Fruit fly (Drosophila melanogaster) whole organism, embryonic: ENCODE results near the gene CG16779.
A peak's percentile ranks its signal among the peaks of the same experiment; 100 is the strongest.

Experiments
- Aef1 ChIP-seq: fragments of 200-800 bp; sonication (Bioruptor generic); IDR thresholded peaks from 3 replicates; pipeline ENCODE4 v1.3.6; 2022; ENCODE audit warnings: missing biosample characterization, missing genetic modification characterization
- Atf6 ChIP-seq: fragments of 200-800 bp; sonication (Bioruptor generic); IDR thresholded peaks from 2 replicates; pipeline ENCODE4 v1.3.6; 2022; ENCODE audit warnings: missing biosample characterization, missing genetic modification characterization
- Awh ChIP-seq: fragments of 200-800 bp; sonication (Bioruptor generic); IDR thresholded peaks from 2 replicates; pipeline ENCODE4, ENCODE4 v1.3.6; 2022; ENCODE audit warnings: missing biosample characterization, missing genetic modification characterization
- CG10431 ChIP-seq: fragments of 200-800 bp; sonication (Bioruptor generic); optimal IDR thresholded peaks from 3 replicates; lab custom pipeline; 2018; ENCODE audit warnings: missing biosample characterization, mild to moderate bottlenecking, missing genetic modification characterization
- CG12104 ChIP-seq: fragments of 200-800 bp; sonication (Bioruptor generic); optimal IDR thresholded peaks from 3 replicates; lab custom pipeline; 2016; ENCODE audit warnings: missing biosample characterization, missing genetic modification characterization
- CG13424 ChIP-seq: fragments of 200-800 bp; sonication (Bioruptor generic); optimal IDR thresholded peaks from 2 replicates; lab custom pipeline; 2019; ENCODE audit warnings: missing biosample characterization, mild to moderate bottlenecking, missing genetic modification characterization, moderate library complexity
- CG14014 ChIP-seq: fragments of 200-800 bp; sonication (Bioruptor generic); IDR thresholded peaks from 2 replicates; pipeline ENCODE4 v1.3.6; 2022; ENCODE audit warnings: missing biosample characterization, missing genetic modification characterization
- CG14050 ChIP-seq: fragments of 200-800 bp; sonication (Bioruptor generic); IDR thresholded peaks from 3 replicates; pipeline ENCODE4 v1.3.6; 2022; ENCODE audit warnings: missing biosample characterization, missing genetic modification characterization
- CG15269 ChIP-seq: fragments of 200-800 bp; sonication (Bioruptor generic); optimal IDR thresholded peaks from 2 replicates; lab custom pipeline; 2018; ENCODE audit warnings: missing biosample characterization, mild to moderate bottlenecking, missing genetic modification characterization, moderate library complexity
- CG17385 ChIP-seq: fragments of 200-800 bp; sonication (Bioruptor generic); optimal IDR thresholded peaks from 3 replicates; lab custom pipeline; 2018; ENCODE audit warnings: missing biosample characterization, mild to moderate bottlenecking, missing genetic modification characterization
- CG18476 ChIP-seq: fragments of 200-800 bp; sonication (Bioruptor generic); optimal IDR thresholded peaks from 2 replicates; lab custom pipeline; 2016; ENCODE audit warnings: missing biosample characterization, mild to moderate bottlenecking, missing genetic modification characterization
- CG18599 ChIP-seq: fragments of 200-800 bp; sonication (Bioruptor generic); optimal IDR thresholded peaks from 3 replicates; lab custom pipeline; 2017; ENCODE audit warnings: missing biosample characterization, missing genetic modification characterization, mild to moderate bottlenecking, moderate library complexity, missing genetic modification reagents
- CG18619 ChIP-seq: fragments of 200-800 bp; sonication (Bioruptor generic); optimal IDR thresholded peaks from 3 replicates; lab custom pipeline; 2017; ENCODE audit warnings: missing biosample characterization, mild to moderate bottlenecking, missing genetic modification characterization
- CG2120 ChIP-seq: fragments of 200-800 bp; sonication (Bioruptor generic); optimal IDR thresholded peaks from 3 replicates; lab custom pipeline; 2016; ENCODE audit warnings: missing biosample characterization, missing genetic modification characterization
- CG30403 ChIP-seq: fragments of 200-800 bp; sonication (Bioruptor generic); optimal IDR thresholded peaks from 3 replicates; lab custom pipeline; 2016; ENCODE audit warnings: missing biosample characterization, missing genetic modification characterization
- CG3847 ChIP-seq: fragments of 200-800 bp; sonication (Bioruptor generic); IDR thresholded peaks from 2 replicates; pipeline ENCODE4 v1.3.6; 2022; ENCODE audit warnings: missing biosample characterization, missing genetic modification characterization
- CG4707 ChIP-seq: fragments of 200-800 bp; sonication (Bioruptor generic); optimal IDR thresholded peaks from 2 replicates; lab custom pipeline; 2018; ENCODE audit warnings: missing biosample characterization, mild to moderate bottlenecking, missing genetic modification characterization, moderate library complexity
- CG8765 ChIP-seq: fragments of 200-800 bp; sonication (Bioruptor generic); IDR thresholded peaks from 2 replicates; pipeline ENCODE4 v1.3.6; 2022; ENCODE audit warnings: missing biosample characterization, missing genetic modification characterization
- CG8924 ChIP-seq: fragments of 200-800 bp; optimal IDR thresholded peaks from 3 replicates; lab custom pipeline; 2019; ENCODE audit warnings: missing biosample characterization, mild to moderate bottlenecking, missing genetic modification characterization, moderate library complexity
- CG9437 ChIP-seq: fragments of 200-800 bp; sonication (Bioruptor generic); optimal IDR thresholded peaks from 2 replicates; lab custom pipeline; 2018; ENCODE audit warnings: missing biosample characterization, mild to moderate bottlenecking, missing genetic modification characterization
- CoRest ChIP-seq: fragments of 200-800 bp; sonication (Bioruptor generic); optimal IDR thresholded peaks from 3 replicates; lab custom pipeline; 2018; ENCODE audit warnings: missing biosample characterization, mild to moderate bottlenecking, missing genetic modification characterization, moderate library complexity
- Drgx ChIP-seq: fragments of 200-800 bp; sonication (Bioruptor generic); IDR thresholded peaks from 2 replicates; pipeline ENCODE4 v1.3.6; 2022; ENCODE audit warnings: missing biosample characterization, missing genetic modification characterization
- E2f1 ChIP-seq: fragments of 200-800 bp; sonication (Bioruptor generic); IDR thresholded peaks from 2 replicates; pipeline ENCODE4 v1.3.6; 2022; ENCODE audit warnings: missing biosample characterization, missing genetic modification characterization
- Ets65A ChIP-seq: fragments of 200-800 bp; sonication (Bioruptor generic); peaks from one replicate; lab custom pipeline; 2016; ENCODE audit warnings: missing biosample characterization, missing genetic modification characterization
- HLH4C ChIP-seq: fragments of 200-800 bp; sonication (Bioruptor generic); IDR thresholded peaks from 3 replicates; pipeline ENCODE4 v1.3.6; 2022; ENCODE audit warnings: missing biosample characterization, missing genetic modification characterization; ENCODE audit not compliant: partially characterized antibody
- NC2β ChIP-seq: fragments of 200-800 bp; sonication (Bioruptor generic); optimal IDR thresholded peaks from 2 replicates; lab custom pipeline; 2016; ENCODE audit warnings: missing biosample characterization, missing genetic modification characterization
- NFAT ChIP-seq: fragments of 200-800 bp; sonication (Bioruptor generic); IDR thresholded peaks from 2 replicates; pipeline ENCODE4 v1.3.6; 2022; ENCODE audit warnings: missing biosample characterization, missing genetic modification characterization
- NfI ChIP-seq: fragments of 200-800 bp; sonication (Bioruptor generic); optimal IDR thresholded peaks from 3 replicates; lab custom pipeline; 2018; ENCODE audit warnings: missing biosample characterization, mild to moderate bottlenecking, missing genetic modification characterization, moderate library complexity
- Ptx1 ChIP-seq: fragments of 200-800 bp; sonication (Bioruptor generic); IDR thresholded peaks from 2 replicates; pipeline ENCODE4 v1.3.6; 2022; ENCODE audit warnings: missing biosample characterization, missing genetic modification characterization
- Six4 ChIP-seq: fragments of 200-800 bp; sonication (Bioruptor generic); optimal IDR thresholded peaks from 2 replicates; lab custom pipeline; 2016; ENCODE audit warnings: missing biosample characterization, missing genetic modification characterization
- Xbp1 ChIP-seq: fragments of 200-800 bp; sonication (Bioruptor generic); optimal IDR thresholded peaks from 3 replicates; lab custom pipeline; 2016; ENCODE audit warnings: missing biosample characterization, mild to moderate bottlenecking, missing genetic modification characterization
- cato ChIP-seq: fragments of 200-800 bp; sonication (Bioruptor generic); optimal IDR thresholded peaks from 2 replicates; lab custom pipeline; 2016; ENCODE audit warnings: missing biosample characterization, missing genetic modification characterization, borderline replicate concordance
- eve ChIP-seq, 2 experiments: fragments of >200 bp; optimal IDR thresholded peaks; 2 replicates each; lab custom pipeline; 2017; ENCODE audit warnings: missing biosample characterization in 2 of 2, missing genetic modification characterization in 2 of 2
- exex ChIP-seq: fragments of 200-800 bp; sonication (Bioruptor generic); optimal IDR thresholded peaks from 4 replicates; lab custom pipeline; 2018; ENCODE audit warnings: missing biosample characterization, mild to moderate bottlenecking, missing genetic modification characterization, moderate library complexity
- fd3F ChIP-seq: fragments of 200-800 bp; sonication (Bioruptor generic); optimal IDR thresholded peaks from 2 replicates; lab custom pipeline; 2018; ENCODE audit warnings: missing biosample characterization, mild to moderate bottlenecking, missing genetic modification characterization, moderate library complexity
- ind ChIP-seq: fragments of 200-800 bp; sonication (Bioruptor generic); optimal IDR thresholded peaks from 3 replicates; lab custom pipeline; 2016; ENCODE audit warnings: missing biosample characterization, missing genetic modification characterization
- jumu ChIP-seq: fragments of 200-800 bp; sonication (Bioruptor generic); optimal IDR thresholded peaks from 3 replicates; lab custom pipeline; 2016; ENCODE audit warnings: missing biosample characterization, missing genetic modification characterization
- ken ChIP-seq: fragments of 200-800 bp; sonication (Bioruptor generic); IDR thresholded peaks from 3 replicates; pipeline ENCODE4 v1.3.6; 2022; ENCODE audit warnings: missing biosample characterization, missing genetic modification characterization
- nerfin-2 ChIP-seq: fragments of 200-800 bp; sonication (Bioruptor generic); IDR thresholded peaks from 2 replicates; pipeline ENCODE4 v1.3.6; 2022; ENCODE audit warnings: missing biosample characterization, missing genetic modification characterization; ENCODE audit not compliant: partially characterized antibody
- pfk ChIP-seq: fragments of 200-800 bp; sonication (Bioruptor generic); optimal IDR thresholded peaks from 2 replicates; lab custom pipeline; 2018; ENCODE audit warnings: missing biosample characterization, mild to moderate bottlenecking, missing genetic modification characterization, moderate library complexity
- scrt ChIP-seq: fragments of 200-800 bp; sonication (Bioruptor generic); optimal IDR thresholded peaks from 2 replicates; lab custom pipeline; 2018; ENCODE audit warnings: missing biosample characterization, mild to moderate bottlenecking, missing genetic modification characterization, moderate library complexity
- sd ChIP-seq: fragments of 200-800 bp; sonication (Bioruptor generic); optimal IDR thresholded peaks from 3 replicates; lab custom pipeline; 2018; ENCODE audit warnings: missing biosample characterization, mild to moderate bottlenecking, missing genetic modification characterization, moderate library complexity
- seq ChIP-seq: fragments of 200-800 bp; sonication (Bioruptor generic); IDR thresholded peaks from 2 replicates; pipeline ENCODE4 v1.3.6; 2022; ENCODE audit warnings: missing biosample characterization, missing genetic modification characterization
- shn ChIP-seq: fragments of 200-800 bp; sonication (Bioruptor generic); optimal IDR thresholded peaks from 3 replicates; lab custom pipeline; 2016; ENCODE audit warnings: missing biosample characterization, missing genetic modification characterization
- sug ChIP-seq: fragments of 200-800 bp; optimal IDR thresholded peaks from 2 replicates; lab custom pipeline; 2019; ENCODE audit warnings: missing biosample characterization, mild to moderate bottlenecking, missing genetic modification characterization, moderate library complexity
- tgo ChIP-seq: fragments of 200-800 bp; sonication (Bioruptor generic); IDR thresholded peaks from 3 replicates; pipeline ENCODE4 v1.3.6; 2022; ENCODE audit warnings: missing biosample characterization, missing genetic modification characterization
- unpg ChIP-seq: fragments of 200-800 bp; sonication (Bioruptor generic); optimal IDR thresholded peaks from 3 replicates; lab custom pipeline; 2018; ENCODE audit warnings: missing biosample characterization, mild to moderate bottlenecking, missing genetic modification characterization, moderate library complexity
- zen2 ChIP-seq: fragments of 200-800 bp; sonication (Bioruptor generic); IDR thresholded peaks from 3 replicates; pipeline ENCODE4 v1.3.6; 2022; ENCODE audit warnings: missing biosample characterization, missing genetic modification characterization; ENCODE audit not compliant: partially characterized antibody

The CG16779 gene

DNA sequence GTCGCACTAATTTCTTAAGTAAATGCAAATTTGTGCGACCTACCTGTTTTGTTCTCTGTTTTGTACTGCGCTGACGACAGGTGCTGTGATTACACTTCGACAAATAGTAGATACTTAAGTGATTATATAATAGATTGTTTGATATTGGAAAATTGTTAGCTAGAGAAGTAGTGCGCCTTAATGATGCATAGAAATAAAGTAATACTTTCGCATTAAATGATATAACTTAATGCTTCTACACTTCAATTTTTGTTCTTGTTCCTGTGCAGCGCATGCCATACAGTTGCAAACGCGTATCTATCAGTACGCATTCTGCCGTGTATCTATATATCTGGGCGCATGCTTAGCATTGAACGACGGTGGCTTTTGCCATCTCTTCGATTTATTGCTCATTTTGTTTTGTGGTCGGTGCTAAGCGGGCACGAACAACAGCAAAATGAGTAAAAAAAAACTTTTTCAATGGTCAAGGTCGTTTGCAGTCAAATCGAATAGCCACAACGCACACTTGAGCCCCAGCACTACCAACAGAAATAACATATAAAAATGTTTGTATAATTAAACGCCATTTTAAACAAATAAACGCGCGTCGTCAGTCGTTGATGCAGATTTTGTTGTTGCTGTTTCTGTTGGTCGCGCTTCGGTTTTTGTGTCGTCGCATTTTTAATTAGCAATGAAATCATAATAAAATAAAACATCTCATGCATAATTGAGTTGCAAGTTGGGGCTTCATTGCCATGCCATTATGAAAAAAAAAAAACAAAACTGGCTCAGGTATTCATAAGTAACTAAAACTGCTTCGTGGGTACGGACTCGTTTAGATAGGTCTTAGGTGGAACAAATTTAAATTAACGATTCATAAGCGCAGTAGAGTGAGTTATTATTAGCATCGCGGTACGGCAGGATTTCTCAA lies 62.9 kb downstream of the CG16779 start (continued):
- peak; percentile 53 for TF ChIP-seq Drgx (GFP tag; lab: Robert Waterston, UW)
- TF ChIP-seq CG2120 (GFP tag; lab: Kevin White, UChicago), result peak; percentile 63
- no peak for TF ChIP-seq ken
- peak; percentile 50 for TF ChIP-seq NfI (GFP tag; lab: Kevin White, UChicago)
- peak in 1 of 2 experiments; percentile 67 for TF ChIP-seq eve (GFP tag; optimal IDR thresholded peaks at IDR 0.05; lab: Kevin White, UChicago)
- TF ChIP-seq NC2β (GFP tag; lab: Kevin White, UChicago), result no peak
- TF ChIP-seq CG18476, result no peak
- TF ChIP-seq CG10431 (GFP tag; lab: Kevin White, UChicago), result no peak
- TF ChIP-seq seq (GFP tag; lab: Robert Waterston, UW), result no peak
- TF ChIP-seq CG15269, result peak; percentile 66
- TF ChIP-seq CG14014 (GFP tag; lab: Robert Waterston, UW), result 0 out of 2 replicates have a peak, but pooled peaks have one; percentile 18
- TF ChIP-seq CG17385 (GFP tag; lab: Kevin White, UChicago), result peak; percentile 40
- no peak for TF ChIP-seq CG9437 (GFP tag; lab: Kevin White, UChicago)
- peak; percentile 19 for TF ChIP-seq CG8924 (tag; lab: Kevin White, UChicago)
- TF ChIP-seq CG4707, result no peak
- TF ChIP-seq CG18599 (GFP tag; lab: Kevin White, UChicago), result peak; percentile 50
- peak; percentile 33 for TF ChIP-seq sug (tag; lab: Kevin White, UChicago)
- TF ChIP-seq sd, result peak; percentile 55
- peak; percentile 1 for TF ChIP-seq ind (GFP tag; lab: Kevin White, UChicago)
- TF ChIP-seq CG13424 (tag; lab: Kevin White, UChicago), result peak; percentile 41
- TF ChIP-seq Six4 (GFP tag; lab: Kevin White, UChicago), result no peak
- peak; percentile 51 for TF ChIP-seq unpg (GFP tag; lab: Kevin White, UChicago)
- no peak for TF ChIP-seq CG3847 (GFP tag; lab: Robert Waterston, UW)
- no peak for TF ChIP-seq Ets65A (GFP tag; lab: Kevin White, UChicago)
- no peak for TF ChIP-seq jumu (GFP tag; lab: Kevin White, UChicago)
- no peak for TF ChIP-seq cato
- TF ChIP-seq CG30403 (GFP tag; lab: Kevin White, UChicago), result peak; percentile 36
- no peak for TF ChIP-seq exex (tag; lab: Kevin White, UChicago)
- TF ChIP-seq Awh, result 0 out of 2 replicates have a peak, but pooled peaks have one; percentile 46
- 0 out of 2 replicates have a peak, but pooled peaks have one; percentile 20 for TF ChIP-seq E2f1 (GFP tag; lab: Robert Waterston, UW)
- TF ChIP-seq Atf6 (GFP tag; lab: Robert Waterston, UW), result 0 out of 2 replicates have a peak, but pooled peaks have one; percentile 33
- TF ChIP-seq CG18619, result peak; percentile 5
- peak; percentile 52 for TF ChIP-seq fd3F (GFP tag; lab: Kevin White, UChicago)
- TF ChIP-seq zen2 (GFP tag; lab: Robert Waterston, UW), result no peak
- TF ChIP-seq CG14050 (GFP tag; lab: Robert Waterston, UW), result no peak; the same call in 2 of the 3 replicates
- no peak for TF ChIP-seq tgo (GFP tag; lab: Robert Waterston, UW)
- TF ChIP-seq NFAT (GFP tag; lab: Robert Waterston, UW), result no peak
- peak; percentile 32 for TF ChIP-seq scrt (GFP tag; lab: Kevin White, UChicago)
- TF ChIP-seq CG8765 (GFP tag; lab: Robert Waterston, UW), result no peak
- TF ChIP-seq Ptx1 (GFP tag; lab: Robert Waterston, UW), result peak; percentile 38; the same call in 1 of the 2 replicates
- peak; percentile 42 for TF ChIP-seq CoRest (tag; lab: Kevin White, UChicago)
- no peak for TF ChIP-seq Aef1 (GFP tag; lab: Robert Waterston, UW)
- peak; percentile 39 for TF ChIP-seq Xbp1 (GFP tag; lab: Kevin White, UChicago)
- TF ChIP-seq pfk (GFP tag; lab: Kevin White, UChicago), result no peak
- TF ChIP-seq CG12104 (GFP tag; lab: Kevin White, UChicago), result no peak
- no peak for TF ChIP-seq nerfin-2
- TF ChIP-seq HLH4C, result no peak
- no peak for TF ChIP-seq shn (GFP tag; lab: Kevin White, UChicago)
